Worm (Caenorhabditis elegans): ENCODE data around the gene nas-25.

Gene nas-25

DNA sequence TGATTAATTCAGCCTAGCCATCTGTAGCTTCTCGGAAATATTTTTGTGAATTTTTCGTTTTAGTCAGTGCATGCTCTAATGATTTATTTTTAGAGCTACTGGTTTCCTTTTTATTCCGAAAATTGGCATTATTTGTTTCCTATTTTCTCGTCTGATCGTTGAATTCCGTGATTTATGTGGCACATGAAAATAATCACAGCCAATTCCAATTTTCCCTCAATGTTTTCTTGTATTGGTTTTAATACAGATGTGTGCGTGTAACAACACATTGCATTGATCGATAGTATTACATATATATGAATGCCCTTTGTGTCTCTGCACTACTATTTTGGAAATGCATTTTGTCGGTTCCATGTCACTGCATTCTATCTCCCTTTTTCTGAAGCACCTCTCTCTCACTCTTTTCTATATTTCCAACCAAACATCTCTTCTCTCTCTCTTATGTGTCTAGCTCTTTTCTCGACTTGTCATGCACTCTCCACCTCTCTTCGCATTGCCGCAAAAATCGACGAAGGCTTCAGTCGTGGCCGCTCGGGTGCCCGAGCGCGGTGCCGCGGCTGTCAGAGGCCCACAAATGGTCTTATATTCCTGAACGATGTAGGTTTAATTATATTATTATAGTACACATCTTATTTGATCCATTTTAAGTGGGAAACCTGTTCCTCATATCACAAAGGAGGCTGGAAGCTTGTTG is 41.5 kb upstream of the nas-25 start (continued):
- peak; percentile 37 for TF ChIP-seq zag-1 (tag; optimal IDR thresholded peaks at IDR 0.05)
- TF ChIP-seq fos-1 (tag; optimal IDR thresholded peaks at IDR 0.05), result peak; percentile 24
- no peak for TF ChIP-seq alr-1 (tag; optimal IDR thresholded peaks at IDR 0.05; ENCODE audit: borderline replicate concordance)
- peak; percentile 30 for TF ChIP-seq unc-86 (tag; optimal IDR thresholded peaks at IDR 0.05)
- no peak for TF ChIP-seq egl-27 (tag; optimal IDR thresholded peaks at IDR 0.05)
- no peak for TF ChIP-seq pax-3 (tag; optimal IDR thresholded peaks at IDR 0.05)
- TF ChIP-seq grh-1 (GFP tag; IDR thresholded peaks at IDR 0.05), result no peak
- TF ChIP-seq lin-13 (GFP tag; optimal IDR thresholded peaks at IDR 0.05), result no peak
- no peak for TF ChIP-seq fkh-10 (GFP tag; optimal IDR thresholded peaks at IDR 0.05)
- TF ChIP-seq dsc-1 (tag; optimal IDR thresholded peaks at IDR 0.05), result peak; percentile 97
- TF ChIP-seq pqm-1 (tag; optimal IDR thresholded peaks at IDR 0.05), result no peak
- no peak for TF ChIP-seq lin-15B (tag; optimal IDR thresholded peaks at IDR 0.05)
- TF ChIP-seq nhr-85 (tag), result no peak
- TF ChIP-seq mef-2 (tag; optimal IDR thresholded peaks at IDR 0.05), result no peak
- no peak for TF ChIP-seq sox-4 (tag; optimal IDR thresholded peaks at IDR 0.05)
- TF ChIP-seq efl-1 (optimal IDR thresholded peaks at IDR 0.05), result peak; percentile 28 to 57
- no peak for TF ChIP-seq efl-1 (GFP tag; optimal IDR thresholded peaks at IDR 0.05 in 1 of 2)
- TF ChIP-seq unc-130 (tag; optimal IDR thresholded peaks at IDR 0.05), result no peak
- peak; percentile 10 for TF ChIP-seq ceh-8 (GFP tag; optimal IDR thresholded peaks at IDR 0.05)
- no peak for TF ChIP-seq nhr-237 (tag; optimal IDR thresholded peaks at IDR 0.05)
- TF ChIP-seq ces-1 (GFP tag; optimal IDR thresholded peaks at IDR 0.05), result no peak
- TF ChIP-seq egl-13 (tag; optimal IDR thresholded peaks at IDR 0.05), result peak; percentile 50
- no peak for TF ChIP-seq pag-3 (tag; optimal IDR thresholded peaks at IDR 0.05; ENCODE audit: borderline replicate concordance, insufficient read depth)
- TF ChIP-seq unc-98 (GFP tag; IDR thresholded peaks at IDR 0.05), result no peak
- no peak for TF ChIP-seq vab-15 (tag; optimal IDR thresholded peaks at IDR 0.05)
- no peak for TF ChIP-seq nhr-84 (tag; optimal IDR thresholded peaks at IDR 0.05)
- TF ChIP-seq hlh-4 (tag; optimal IDR thresholded peaks at IDR 0.05), result no peak
- peak; percentile 9 to 54 for TF ChIP-seq lsy-2 (tag; optimal IDR thresholded peaks at IDR 0.05)
- peak; percentile 3 for TF ChIP-seq xbp-1 (tag; optimal IDR thresholded peaks at IDR 0.05)
- no peak for TF ChIP-seq nhr-77 (tag; optimal IDR thresholded peaks at IDR 0.05)
- TF ChIP-seq nhr-47 (tag; optimal IDR thresholded peaks at IDR 0.05), result peak; percentile 27
- no peak for TF ChIP-seq unc-62 (GFP tag; optimal IDR thresholded peaks at IDR 0.05)
- TF ChIP-seq Y116A8C.19 (tag; optimal IDR thresholded peaks at IDR 0.05; ENCODE audit: borderline replicate concordance), result no peak
- TF ChIP-seq sup-37 (GFP tag; optimal IDR thresholded peaks at IDR 0.05), result no peak
- no peak for TF ChIP-seq ztf-11 (tag; optimal IDR thresholded peaks at IDR 0.05)
- peak; percentile 30 for TF ChIP-seq jun-1 (tag; optimal IDR thresholded peaks at IDR 0.05)
- TF ChIP-seq lin-39 (tag; optimal IDR thresholded peaks at IDR 0.05), result no peak
- peak; percentile 7 for TF ChIP-seq swsn-7 (tag; optimal IDR thresholded peaks at IDR 0.05)
- peak; percentile 78 for TF ChIP-seq fkh-4 (tag; optimal IDR thresholded peaks at IDR 0.05; ENCODE audit: borderline replicate concordance)
- no peak for TF ChIP-seq nhr-20 (tag; optimal IDR thresholded peaks at IDR 0.05)
- no peak for TF ChIP-seq efl-3 (GFP tag; optimal IDR thresholded peaks at IDR 0.05)
- TF ChIP-seq zip-4 (GFP tag; optimal IDR thresholded peaks at IDR 0.05), result no peak
- TF ChIP-seq nhr-90 (tag; optimal IDR thresholded peaks at IDR 0.05; ENCODE audit: poor library complexity), result peak; percentile 19
- TF ChIP-seq snpc-4 (tag; optimal IDR thresholded peaks at IDR 0.05), result no peak
- TF ChIP-seq ceh-63 (GFP tag; optimal IDR thresholded peaks at IDR 0.05), result no peak
- TF ChIP-seq nhr-28 (tag; optimal IDR thresholded peaks at IDR 0.05), result no peak
- TF ChIP-seq nhr-12 (tag; optimal IDR thresholded peaks at IDR 0.05), result no peak
- peak; percentile 32 for TF ChIP-seq fkh-8 (tag; optimal IDR thresholded peaks at IDR 0.05)
- no peak for TF ChIP-seq hlh-17 (GFP tag; optimal IDR thresholded peaks at IDR 0.05; ENCODE audit: borderline replicate concordance)
- TF ChIP-seq C34B4.2 (tag; optimal IDR thresholded peaks at IDR 0.05), result no peak
- peak in 1 of 2 experiments; percentile 26 for TF ChIP-seq lin-35 (GFP tag; optimal IDR thresholded peaks at IDR 0.05)
- TF ChIP-seq lin-14 (GFP tag; optimal IDR thresholded peaks at IDR 0.05), result peak; percentile 62

Measured in whole organism, L1 larva.